Worm (Caenorhabditis elegans) whole organism, midembryonic: Measurements from ENCODE around the gene str-173.

Source experiments
- cog-1 ChIP-seq: sonication (generic microtip); optimal IDR thresholded peaks from 2 replicates; lab custom pipeline; 2016; ENCODE audit warnings: missing genetic modification characterization, missing compliant biosample characterization
- med-1 ChIP-seq: sonication (generic microtip); optimal IDR thresholded peaks from 2 replicates; lab custom pipeline; 2017; ENCODE audit warnings: missing genetic modification characterization, mild to moderate bottlenecking, missing compliant biosample characterization, antibody characterized with exemption, missing genetic modification reagents; ENCODE audit not compliant: insufficient read depth
- ref-1 ChIP-seq: fragments of 200-800 bp; sonication (Bioruptor generic); conservative IDR thresholded peaks from 2 replicates; pipeline ENCODE4 v1.3.6; 2022; ENCODE audit warnings: missing genetic modification reagents, missing genetic modification characterization, missing compliant biosample characterization

ce11 chrIV:4842030-4842429 is 19.5 kb upstream of the str-173 start:
- TF ChIP-seq cog-1 (tag; lab: Kevin White, UChicago) = no peak
- TF ChIP-seq med-1 (GFP tag; lab: Kevin White, UChicago) = no peak
- no peak for TF ChIP-seq ref-1
